Fruit fly (Drosophila melanogaster) whole organism, adult: ENCODE results near the gene GAPsec.
A peak's percentile ranks its signal among the peaks of the same experiment; 100 is the strongest.

ENCODE experiments used
- CG12768 ChIP-seq: fragments of 200-800 bp; sonication (Bioruptor generic); optimal IDR thresholded peaks from 2 replicates; lab custom pipeline; 2017; ENCODE audit warnings: missing biosample characterization, missing genetic modification characterization, mild to moderate bottlenecking, moderate library complexity, missing genetic modification reagents
- CG14711 ChIP-seq: fragments of 200-800 bp; sonication (Bioruptor generic); optimal IDR thresholded peaks from 2 replicates; lab custom pipeline; 2018; ENCODE audit warnings: missing biosample characterization, mild to moderate bottlenecking, missing genetic modification characterization, moderate library complexity
- CG1620 ChIP-seq: fragments of 200-800 bp; sonication (Bioruptor generic); optimal IDR thresholded peaks from 2 replicates; lab custom pipeline; 2016; ENCODE audit warnings: missing biosample characterization, missing genetic modification characterization
- CG33017 ChIP-seq: fragments of 200-800 bp; sonication (Bioruptor generic); optimal IDR thresholded peaks from 2 replicates; lab custom pipeline; 2018; ENCODE audit warnings: missing biosample characterization, mild to moderate bottlenecking, missing genetic modification characterization, moderate library complexity
- CG7045 ChIP-seq: fragments of 200-800 bp; sonication (Bioruptor generic); optimal IDR thresholded peaks from 2 replicates; lab custom pipeline; 2017; ENCODE audit warnings: missing biosample characterization, mild to moderate bottlenecking, missing genetic modification characterization
- CG7101 ChIP-seq: fragments of 200-800 bp; sonication (Bioruptor generic); optimal IDR thresholded peaks from 2 replicates; lab custom pipeline; 2018; ENCODE audit warnings: missing biosample characterization, mild to moderate bottlenecking, missing genetic modification characterization, moderate library complexity
- Clk ChIP-seq: fragments of 200-800 bp; sonication (Bioruptor generic); optimal IDR thresholded peaks from 2 replicates; lab custom pipeline; 2017; ENCODE audit warnings: missing biosample characterization, missing genetic modification characterization
- Crg-1 ChIP-seq: fragments of 200-800 bp; sonication (Bioruptor generic); optimal IDR thresholded peaks from 2 replicates; lab custom pipeline; 2016; ENCODE audit warnings: missing biosample characterization, missing genetic modification characterization
- Mnt ChIP-seq: fragments of 200-800 bp; sonication (Bioruptor generic); optimal IDR thresholded peaks from 2 replicates; lab custom pipeline; 2016; ENCODE audit warnings: missing biosample characterization, mild to moderate bottlenecking, missing genetic modification characterization
- cic ChIP-seq: fragments of 200-800 bp; sonication (Bioruptor generic); optimal IDR thresholded peaks from 2 replicates; lab custom pipeline; 2017; ENCODE audit warnings: missing biosample characterization, mild to moderate bottlenecking, missing genetic modification characterization, moderate library complexity
- cnc ChIP-seq, 2 experiments: fragments of >200 bp; optimal IDR thresholded peaks; 2 replicates each; lab custom pipeline; 2017
- kay ChIP-seq: fragments of 200-800 bp; sonication (Bioruptor generic); peaks from one replicate; lab custom pipeline; 2016; ENCODE audit warnings: missing biosample characterization, missing genetic modification characterization, borderline replicate concordance
- ovo ChIP-seq: fragments of 200-800 bp; sonication (Bioruptor generic); optimal IDR thresholded peaks from 2 replicates; lab custom pipeline; 2016; ENCODE audit warnings: missing biosample characterization, missing genetic modification characterization
- pad ChIP-seq: fragments of 200-800 bp; sonication (Bioruptor generic); optimal IDR thresholded peaks from 3 replicates; lab custom pipeline; 2017; ENCODE audit warnings: missing biosample characterization, missing genetic modification characterization, mild to moderate bottlenecking, moderate library complexity, missing genetic modification reagents

- TF ChIP-seq Crg-1 (GFP tag; lab: Kevin White, UChicago) (no peak), CG14711 (tag; lab: Kevin White, UChicago) (no peak), CG7045 (GFP tag; lab: Kevin White, UChicago) (no peak), kay (GFP tag; lab: Kevin White, UChicago) (peak; percentile 7), Mnt (GFP tag; lab: Kevin White, UChicago) (no peak), ovo (GFP tag; lab: Kevin White, UChicago) (no peak), Clk (GFP tag; lab: Kevin White, UChicago) (no peak), CG7101 (tag; lab: Kevin White, UChicago) (no peak), CG1620 (GFP tag; lab: Kevin White, UChicago) (no peak), CG33017 (no peak), pad (no peak), cic (GFP tag; lab: Kevin White, UChicago) (no peak), cnc (optimal IDR thresholded peaks at IDR 0.05; lab: Kevin White, UChicago) (no peak), CG12768 (GFP tag; lab: Kevin White, UChicago) (no peak)
These were observed at the start of gene GAPsec, which contains the start of gene Zasp66 for dm6 chr3L:8623702-8624421.
